Worm (Caenorhabditis elegans) whole organism, L4 larva: Measurements from ENCODE around the gene atg-2.
A peak's percentile ranks its signal among the peaks of the same experiment; 100 is the strongest.

Source experiments
- D1046.2 ChIP-seq: fragments of 200-800 bp; sonication (Bioruptor generic); IDR thresholded peaks from 2 replicates; pipeline ENCODE4 v1.3.6; 2022; ENCODE audit warnings: missing genetic modification characterization, missing compliant biosample characterization
- F26F4.8 ChIP-seq: fragments of 200-800 bp; sonication (Bioruptor generic); conservative IDR thresholded peaks from 2 replicates; pipeline ENCODE4 v1.3.6; 2022; ENCODE audit warnings: missing genetic modification characterization, missing compliant biosample characterization
- F49E8.2 ChIP-seq: sonication (generic microtip); optimal IDR thresholded peaks from 2 replicates; lab custom pipeline; 2016; ENCODE audit warnings: missing compliant biosample characterization, mild to moderate bottlenecking, missing genetic modification characterization, borderline replicate concordance
- T20F7.1 ChIP-seq: fragments of 200-800 bp; sonication (Bioruptor generic); optimal IDR thresholded peaks from 2 replicates; lab custom pipeline; 2018; ENCODE audit warnings: mild to moderate bottlenecking, missing genetic modification characterization, missing compliant biosample characterization
- aha-1 ChIP-seq: fragments of 150-350 bp; peaks from one replicate; lab custom pipeline; 2014; ENCODE audit warnings: missing biosample characterization, missing genetic modification characterization
- ama-1 ChIP-seq: fragments of 150-350 bp; optimal IDR thresholded peaks from 2 replicates; lab custom pipeline; 2014; ENCODE audit warnings: inconsistent platforms, mixed read lengths
- ceh-82 ChIP-seq: sonication (generic microtip); optimal IDR thresholded peaks from 2 replicates; lab custom pipeline; 2017; ENCODE audit warnings: missing biosample characterization, missing genetic modification characterization
- ces-1 ChIP-seq: fragments of 150-350 bp; sonication (generic microtip); optimal IDR thresholded peaks from 4 replicates; lab custom pipeline; 2014; ENCODE audit warnings: missing biosample characterization, missing genetic modification reagents, missing genetic modification characterization
- daf-16 ChIP-seq, 3 experiments: sonication (generic microtip); optimal IDR thresholded peaks; 2 replicates each; lab custom pipeline; 2016 to 2017; ENCODE audit warnings: missing genetic modification characterization in 3 of 3, missing genetic modification reagents in 3 of 3, mild to moderate bottlenecking in 2 of 3, missing compliant biosample characterization in 2 of 3, missing biosample characterization in 1 of 3, moderate library complexity in 1 of 3
- dmd-6 ChIP-seq: fragments of 200-800 bp; sonication (Bioruptor generic); IDR thresholded peaks from 2 replicates; pipeline ENCODE4 v1.3.6; 2022; ENCODE audit warnings: missing genetic modification reagents, missing genetic modification characterization, missing compliant biosample characterization
- dmd-9 ChIP-seq: fragments of 200-800 bp; sonication (Bioruptor generic); IDR thresholded peaks from 2 replicates; pipeline ENCODE4 v1.3.6; 2022; ENCODE audit warnings: missing genetic modification reagents, missing genetic modification characterization, missing compliant biosample characterization
- dve-1 ChIP-seq: sonication (generic microtip); optimal IDR thresholded peaks from 2 replicates; lab custom pipeline; 2017; ENCODE audit warnings: antibody characterized with exemption, mild to moderate bottlenecking, missing genetic modification characterization, missing compliant biosample characterization; ENCODE audit not compliant: insufficient read depth
- egl-27 ChIP-seq: sonication (generic microtip); optimal IDR thresholded peaks from 3 replicates; lab custom pipeline; 2017; ENCODE audit warnings: missing biosample characterization, missing genetic modification reagents, missing genetic modification characterization
- hif-1 ChIP-seq, 2 experiments: sonication (generic microtip); optimal IDR thresholded peaks; 2 replicates each; lab custom pipeline; 2016 to 2017; ENCODE audit warnings: missing compliant biosample characterization in 2 of 2, missing genetic modification characterization in 2 of 2, missing genetic modification reagents in 2 of 2, missing genotype in 2 of 2, mild to moderate bottlenecking in 1 of 2
- hlh-11 ChIP-seq: fragments of 200-800 bp; sonication (Bioruptor generic); optimal IDR thresholded peaks from 2 replicates; lab custom pipeline; 2018; ENCODE audit warnings: mild to moderate bottlenecking, missing genetic modification characterization, missing compliant biosample characterization
- hlh-30 ChIP-seq: sonication (generic microtip); optimal IDR thresholded peaks from 2 replicates; lab custom pipeline; 2017; ENCODE audit warnings: antibody characterized with exemption, mild to moderate bottlenecking, missing genetic modification characterization, missing compliant biosample characterization; ENCODE audit not compliant: insufficient read depth
- hmg-1.1 ChIP-seq: fragments of 200-800 bp; sonication (Bioruptor generic); IDR thresholded peaks from 2 replicates; pipeline ENCODE4 v1.3.6; 2022; ENCODE audit warnings: missing genetic modification reagents, missing genetic modification characterization, missing compliant biosample characterization
- jun-1 ChIP-seq: fragments of 150-350 bp; optimal IDR thresholded peaks from 2 replicates; lab custom pipeline; 2014; ENCODE audit warnings: missing biosample characterization, missing genetic modification reagents, missing genetic modification characterization
- lin-1 ChIP-seq: fragments of 200-800 bp; sonication (Bioruptor generic); IDR thresholded peaks from 2 replicates; pipeline ENCODE4 v1.3.6; 2022; ENCODE audit warnings: missing genetic modification reagents, missing genetic modification characterization, missing compliant biosample characterization
- lin-15B ChIP-seq: fragments of 150-350 bp; sonication (generic microtip); optimal IDR thresholded peaks from 3 replicates; lab custom pipeline; 2014; ENCODE audit warnings: missing biosample characterization, missing genetic modification characterization
- madf-5 ChIP-seq, 2 experiments: fragments of 200-800 bp; sonication (Bioruptor generic); IDR thresholded peaks; 2 replicates each; pipeline ENCODE4 v1.3.6; 2022; ENCODE audit warnings: missing compliant biosample characterization in 2 of 2, missing genetic modification characterization in 2 of 2
- madf-9 ChIP-seq: fragments of 200-800 bp; sonication (Bioruptor generic); conservative IDR thresholded peaks from 2 replicates; pipeline ENCODE4 v1.3.6; 2022; ENCODE audit warnings: missing genetic modification reagents, missing genetic modification characterization, missing compliant biosample characterization
- mdl-1 ChIP-seq, 2 experiments: fragments of 150-350 bp in 1 of 2; sonication (generic microtip) in 1 of 2; optimal IDR thresholded peaks; 2 replicates each; lab custom pipeline; 2014 to 2017; ENCODE audit warnings: missing biosample characterization in 2 of 2, missing genetic modification characterization in 2 of 2
- mep-1 ChIP-seq: fragments of 150-350 bp; sonication (generic microtip); optimal IDR thresholded peaks from 3 replicates; lab custom pipeline; 2014; ENCODE audit warnings: missing biosample characterization, missing genetic modification characterization
- mes-2 ChIP-seq: sonication (generic microtip); optimal IDR thresholded peaks from 2 replicates; lab custom pipeline; 2016; ENCODE audit warnings: missing genotype, mild to moderate bottlenecking, missing genetic modification characterization, missing compliant biosample characterization; ENCODE audit not compliant: poor library complexity, severe bottlenecking
- mxl-3 ChIP-seq: fragments of 200-800 bp; sonication (Bioruptor generic); optimal IDR thresholded peaks from 2 replicates; lab custom pipeline; 2018; ENCODE audit warnings: mild to moderate bottlenecking, missing genetic modification characterization, missing compliant biosample characterization
- nhr-102 ChIP-seq: sonication (generic microtip); optimal IDR thresholded peaks from 2 replicates; lab custom pipeline; 2016; ENCODE audit warnings: mild to moderate bottlenecking, missing genetic modification characterization, moderate library complexity, missing compliant biosample characterization
- nhr-28 ChIP-seq: fragments of 150-350 bp; optimal IDR thresholded peaks from 2 replicates; lab custom pipeline; 2014; ENCODE audit warnings: missing biosample characterization, missing genetic modification characterization
- nhr-42 ChIP-seq: fragments of 200-800 bp; sonication (Bioruptor generic); IDR thresholded peaks from 2 replicates; pipeline ENCODE4 v1.3.6; 2022; ENCODE audit warnings: missing genetic modification characterization, missing compliant biosample characterization
- nhr-76 ChIP-seq: fragments of 150-350 bp; optimal IDR thresholded peaks from 2 replicates; lab custom pipeline; 2014; ENCODE audit warnings: missing biosample characterization, missing genetic modification characterization
- pha-4 ChIP-seq, 2 experiments: fragments of 150-350 bp in 1 of 2; fragments of 200-800 bp in 1 of 2; sonication (Bioruptor generic) in 1 of 2; IDR thresholded peaks in 1 of 2; optimal IDR thresholded peaks in 1 of 2; 2 replicates each; pipeline versions ENCODE4 v1.3.6 to Lab custom; 2014 to 2022; ENCODE audit warnings: missing genetic modification characterization in 2 of 2, missing genetic modification reagents in 2 of 2, missing biosample characterization in 1 of 2, missing compliant biosample characterization in 1 of 2
- php-3 ChIP-seq: fragments of 200-800 bp; sonication (Bioruptor generic); IDR thresholded peaks from 2 replicates; pipeline ENCODE4 v1.3.6; 2022; ENCODE audit warnings: missing genetic modification reagents, missing genetic modification characterization, missing compliant biosample characterization
- pqm-1 ChIP-seq: sonication (generic microtip); optimal IDR thresholded peaks from 2 replicates; lab custom pipeline; 2017; ENCODE audit warnings: missing biosample characterization, missing genetic modification characterization
- spr-1 ChIP-seq: sonication (generic microtip); optimal IDR thresholded peaks from 2 replicates; lab custom pipeline; 2016; ENCODE audit warnings: mild to moderate bottlenecking, missing genetic modification characterization, missing compliant biosample characterization
- tra-1 ChIP-seq: fragments of 200-800 bp; sonication (Bioruptor generic); IDR thresholded peaks from 2 replicates; pipeline ENCODE4 v1.3.6; 2022; ENCODE audit warnings: missing genetic modification reagents, missing genetic modification characterization, missing compliant biosample characterization
- unc-39 ChIP-seq: sonication (generic microtip); optimal IDR thresholded peaks from 2 replicates; lab custom pipeline; 2017; ENCODE audit warnings: missing biosample characterization, missing genetic modification characterization
- unc-62 ChIP-seq, 3 experiments: fragments of 150-350 bp in 1 of 3; sonication (generic microtip); optimal IDR thresholded peaks in 2 of 3; peaks in 1 of 3; 1 replicate in 1 of 3; 2 replicates in 2 of 3; lab custom pipeline; 2014 to 2017; ENCODE audit warnings: missing biosample characterization in 3 of 3, missing genetic modification characterization in 3 of 3, missing genetic modification reagents in 3 of 3, missing genotype in 1 of 3
- zfp-2 ChIP-seq: sonication (generic microtip); optimal IDR thresholded peaks from 2 replicates; lab custom pipeline; 2016; ENCODE audit warnings: mild to moderate bottlenecking, missing genetic modification characterization, missing compliant biosample characterization
- zip-11 ChIP-seq: fragments of 200-800 bp; sonication (Bioruptor generic); IDR thresholded peaks from 2 replicates; pipeline ENCODE4 v1.3.6; 2022; ENCODE audit warnings: missing genetic modification characterization, missing compliant biosample characterization
- zip-2 ChIP-seq: fragments of 150-350 bp; optimal IDR thresholded peaks from 2 replicates; lab custom pipeline; 2014; ENCODE audit warnings: missing biosample characterization, missing genetic modification characterization

The atg-2 gene

DNA sequence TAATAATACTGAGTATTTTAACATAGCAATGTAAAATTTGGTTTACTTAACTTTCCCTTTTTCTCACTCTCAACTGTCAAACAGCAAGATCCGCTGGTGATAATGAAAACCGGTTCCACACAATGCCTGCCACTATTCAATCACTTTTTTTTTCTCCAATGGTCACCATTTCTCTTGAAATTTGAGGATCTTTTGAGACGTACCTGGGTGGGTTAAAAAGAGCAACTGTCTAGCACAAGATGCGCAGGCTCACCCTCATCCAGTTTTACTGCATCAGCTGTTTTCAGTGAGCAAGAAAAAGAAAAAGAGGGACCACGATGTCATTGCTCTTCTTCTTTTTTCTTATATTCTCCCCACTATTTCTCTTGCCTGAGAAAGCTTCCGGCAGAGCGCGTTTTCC is 1.7 kb downstream of the atg-2 start:
- TF ChIP-seq nhr-76 (tag; lab: Kevin White, UChicago), result no peak
- TF ChIP-seq zip-11 (GFP tag; lab: Robert Waterston, UW), result no peak
- peak; percentile 7 for TF ChIP-seq aha-1 (tag; lab: Kevin White, UChicago)
- no peak for TF ChIP-seq spr-1 (tag; lab: Kevin White, UChicago)
- no peak for TF ChIP-seq nhr-28 (tag; lab: Kevin White, UChicago)
- no peak for TF ChIP-seq dve-1 (tag; lab: Kevin White, UChicago)
- no peak for TF ChIP-seq ceh-82
- peak in 1 of 2 experiments; percentile 97 for TF ChIP-seq unc-62 (GFP tag; optimal IDR thresholded peaks at IDR 0.05 in 1 of 2; lab: Kevin White, UChicago)
- no peak for TF ChIP-seq unc-62 (tag; optimal IDR thresholded peaks at IDR 0.05; lab: Kevin White, UChicago)
- TF ChIP-seq D1046.2, result no peak
- TF ChIP-seq, all 104 proteins: peak for 2

DNA sequence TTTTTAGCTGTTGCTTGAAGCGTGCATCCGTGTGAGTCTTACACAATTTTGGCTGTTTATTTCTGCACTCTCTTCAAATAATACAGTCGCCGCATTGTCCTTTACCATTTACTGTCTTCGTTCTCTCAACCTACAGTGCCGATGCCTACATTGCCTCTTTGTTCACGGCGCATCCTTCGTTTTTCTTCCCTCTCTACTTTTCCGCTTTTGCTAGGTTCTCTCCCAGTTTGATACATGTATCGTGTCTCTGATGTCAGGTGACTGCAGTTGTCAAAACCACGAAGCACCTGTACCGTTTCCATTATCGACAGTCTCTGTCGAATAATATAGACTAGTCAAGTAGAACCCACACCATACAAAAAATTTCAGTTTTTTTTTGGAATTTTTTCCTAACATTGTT is 2.1 kb downstream of the atg-2 start:
- TF ChIP-seq hlh-30 (tag; lab: Kevin White, UChicago), result peak; percentile 78
- no peak for TF ChIP-seq ces-1 (GFP tag; lab: Kevin White, UChicago)
- peak; percentile 43 for TF ChIP-seq T20F7.1
- no peak for TF ChIP-seq unc-39 (tag; lab: Kevin White, UChicago)
- no peak for TF ChIP-seq madf-5 (GFP tag; IDR thresholded peaks at IDR 0.05; lab: Robert Waterston, UW)
- TF ChIP-seq mdl-1 (tag; optimal IDR thresholded peaks at IDR 0.05; lab: Kevin White, UChicago), result peak in 1 of 2 experiments; percentile 31
- TF ChIP-seq jun-1 (tag; lab: Kevin White, UChicago), result peak; percentile 19
- peak; percentile 69 for TF ChIP-seq dve-1 (tag; lab: Kevin White, UChicago)
- TF ChIP-seq egl-27 (tag; lab: Kevin White, UChicago), result no peak
- TF ChIP-seq mep-1 (tag; lab: Kevin White, UChicago), result peak; percentile 53
- peak; percentile 14; the same call in 1 of the 2 replicates for TF ChIP-seq pha-4 (GFP tag; IDR thresholded peaks at IDR 0.05; lab: Robert Waterston, UW)
- no peak for TF ChIP-seq pha-4 (tag; optimal IDR thresholded peaks at IDR 0.05; lab: Kevin White, UChicago)
- TF ChIP-seq hmg-1.1 (GFP tag; lab: Robert Waterston, UW), result 0 out of 2 replicates have a peak, but pooled peaks have one; percentile 30
- no peak for TF ChIP-seq zip-11 (GFP tag; lab: Robert Waterston, UW)
- TF ChIP-seq nhr-28 (tag; lab: Kevin White, UChicago), result peak; percentile 80
- TF ChIP-seq F26F4.8 (GFP tag; lab: Robert Waterston, UW), result no peak
- TF ChIP-seq hif-1 (tag; optimal IDR thresholded peaks at IDR 0.05; lab: Kevin White, UChicago), result no peak
- TF ChIP-seq nhr-102 (tag; lab: Kevin White, UChicago), result no peak
- peak; percentile 26 for TF ChIP-seq pqm-1 (tag; lab: Kevin White, UChicago)
- TF ChIP-seq mxl-3 (GFP tag; lab: Kevin White, UChicago), result peak; percentile 60
- TF ChIP-seq lin-1 (GFP tag; lab: Robert Waterston, UW), result no peak
- peak; percentile 62 for TF ChIP-seq hlh-11
- TF ChIP-seq zfp-2 (tag; lab: Kevin White, UChicago), result no peak
- TF ChIP-seq lin-15B (tag; lab: Kevin White, UChicago), result no peak
- no peak for TF ChIP-seq php-3
- no peak for TF ChIP-seq tra-1
- TF ChIP-seq dmd-6 (GFP tag; lab: Robert Waterston, UW), result peak; percentile 65
- TF ChIP-seq aha-1 (tag; lab: Kevin White, UChicago), result peak; percentile 52
- TF ChIP-seq madf-9 (GFP tag; lab: Robert Waterston, UW), result no peak
- no peak for TF ChIP-seq dmd-9 (GFP tag; lab: Robert Waterston, UW)
- no peak for TF ChIP-seq nhr-42 (GFP tag; lab: Robert Waterston, UW)
- TF ChIP-seq mes-2, result peak; percentile 50
- TF ChIP-seq daf-16 (GFP tag; optimal IDR thresholded peaks at IDR 0.05; lab: Kevin White, UChicago), result no peak
- TF ChIP-seq daf-16 (tag; optimal IDR thresholded peaks at IDR 0.05; lab: Kevin White, UChicago), result peak; percentile 31
- TF ChIP-seq zip-2 (tag; lab: Kevin White, UChicago), result no peak
- no peak for TF ChIP-seq F49E8.2 (tag; lab: Kevin White, UChicago)
- TF ChIP-seq ama-1 (lab: Kevin White, UChicago), result no peak
